Fruit fly (Drosophila melanogaster) whole organism, prepupa: ENCODE data around the gene Cypl.

Source experiments
- Blimp-1 ChIP-seq: fragments of 200-800 bp; sonication (Bioruptor generic); optimal IDR thresholded peaks from 3 replicates; lab custom pipeline; 2017; ENCODE audit warnings: missing biosample characterization, missing genetic modification characterization, mild to moderate bottlenecking, moderate library complexity, missing genetic modification reagents
- CG10631 ChIP-seq: fragments of 200-800 bp; sonication (Bioruptor generic); optimal IDR thresholded peaks from 2 replicates; lab custom pipeline; 2016; ENCODE audit warnings: missing biosample characterization, missing genetic modification characterization
- CG10669 ChIP-seq: fragments of 200-800 bp; sonication (Bioruptor generic); optimal IDR thresholded peaks from 3 replicates; lab custom pipeline; 2018; ENCODE audit warnings: missing biosample characterization, mild to moderate bottlenecking, missing genetic modification characterization, moderate library complexity
- CG11294 ChIP-seq: fragments of 200-800 bp; sonication (Bioruptor generic); IDR thresholded peaks from 2 replicates; pipeline ENCODE4 v1.3.6; 2022; ENCODE audit warnings: missing biosample characterization, missing genetic modification characterization
- CG11762 ChIP-seq: fragments of 200-800 bp; sonication (Bioruptor generic); optimal IDR thresholded peaks from 3 replicates; lab custom pipeline; 2016; ENCODE audit warnings: missing biosample characterization, missing genetic modification characterization; ENCODE audit not compliant: insufficient read depth
- CG15336 ChIP-seq: fragments of 200-800 bp; sonication (Bioruptor generic); IDR thresholded peaks from 2 replicates; pipeline ENCODE4 v1.3.6; 2022; ENCODE audit warnings: missing biosample characterization, missing genetic modification characterization
- CG1621 ChIP-seq: fragments of 200-800 bp; sonication (Bioruptor generic); optimal IDR thresholded peaks from 3 replicates; lab custom pipeline; 2018; ENCODE audit warnings: missing biosample characterization, mild to moderate bottlenecking, missing genetic modification characterization
- CG16779 ChIP-seq: fragments of 200-800 bp; sonication (Bioruptor generic); optimal IDR thresholded peaks from 3 replicates; lab custom pipeline; 2017; ENCODE audit warnings: missing biosample characterization, mild to moderate bottlenecking, missing genetic modification characterization
- CG3032 ChIP-seq: fragments of 200-800 bp; optimal IDR thresholded peaks from 2 replicates; lab custom pipeline; 2019; ENCODE audit warnings: missing biosample characterization, mild to moderate bottlenecking, missing genetic modification characterization, moderate library complexity
- CG34406 ChIP-seq: fragments of 200-800 bp; sonication (Bioruptor generic); optimal IDR thresholded peaks from 3 replicates; lab custom pipeline; 2016; ENCODE audit warnings: missing biosample characterization, missing genetic modification characterization
- CG3919 ChIP-seq: fragments of 200-800 bp; sonication (Bioruptor generic); optimal IDR thresholded peaks from 3 replicates; lab custom pipeline; 2016; ENCODE audit warnings: missing biosample characterization, missing genetic modification characterization
- CG4318 ChIP-seq: fragments of 200-800 bp; sonication (Bioruptor generic); optimal IDR thresholded peaks from 3 replicates; lab custom pipeline; 2017; ENCODE audit warnings: missing biosample characterization, mild to moderate bottlenecking, missing genetic modification characterization
- CG6163 ChIP-seq: fragments of 200-800 bp; sonication (Bioruptor generic); IDR thresholded peaks from 3 replicates; pipeline ENCODE4 v1.3.6; 2022; ENCODE audit warnings: missing biosample characterization, missing genetic modification characterization
- CG6276 ChIP-seq: fragments of 200-800 bp; sonication (Bioruptor generic); optimal IDR thresholded peaks from 2 replicates; lab custom pipeline; 2017; ENCODE audit warnings: missing biosample characterization, mild to moderate bottlenecking, missing genetic modification characterization
- CG6854 ChIP-seq: fragments of 200-800 bp; sonication (Bioruptor generic); optimal IDR thresholded peaks from 2 replicates; lab custom pipeline; 2017; ENCODE audit warnings: missing biosample characterization, mild to moderate bottlenecking, missing genetic modification characterization
- CG7368 ChIP-seq: fragments of 200-800 bp; sonication (Bioruptor generic); optimal IDR thresholded peaks from 3 replicates; lab custom pipeline; 2016; ENCODE audit warnings: missing biosample characterization, missing genetic modification characterization
- CG8119 ChIP-seq: fragments of 200-800 bp; sonication (Bioruptor generic); IDR thresholded peaks from 3 replicates; pipeline ENCODE4 v1.3.6; 2022; ENCODE audit warnings: missing biosample characterization, missing genetic modification characterization
- CG8319 ChIP-seq: fragments of 200-800 bp; sonication (Bioruptor generic); optimal IDR thresholded peaks from 3 replicates; lab custom pipeline; 2016; ENCODE audit warnings: missing biosample characterization, missing genetic modification characterization
- CG8632 ChIP-seq: fragments of 200-800 bp; sonication (Bioruptor generic); optimal IDR thresholded peaks from 3 replicates; lab custom pipeline; 2016; ENCODE audit warnings: missing biosample characterization, missing genetic modification characterization
- CG9139 ChIP-seq: fragments of 200-800 bp; sonication (Bioruptor generic); optimal IDR thresholded peaks from 3 replicates; lab custom pipeline; 2017; ENCODE audit warnings: missing biosample characterization, mild to moderate bottlenecking, missing genetic modification characterization
- Eip75B ChIP-seq: fragments of 200-800 bp; sonication (Bioruptor generic); optimal IDR thresholded peaks from 3 replicates; lab custom pipeline; 2016; ENCODE audit warnings: missing biosample characterization, missing genetic modification characterization
- Eip78C ChIP-seq: fragments of 200-800 bp; sonication (Bioruptor generic); peaks from one replicate; lab custom pipeline; 2016; ENCODE audit warnings: missing biosample characterization, missing genetic modification characterization
- Eip93F ChIP-seq: fragments of 200-800 bp; sonication (Bioruptor generic); optimal IDR thresholded peaks from 2 replicates; lab custom pipeline; 2016; ENCODE audit warnings: missing biosample characterization, mild to moderate bottlenecking, missing genetic modification characterization
- Ets21C ChIP-seq: fragments of 200-800 bp; sonication (Bioruptor generic); optimal IDR thresholded peaks from 3 replicates; lab custom pipeline; 2016; ENCODE audit warnings: missing biosample characterization, missing genetic modification characterization
- Ets96B ChIP-seq: fragments of 200-800 bp; optimal IDR thresholded peaks from 2 replicates; lab custom pipeline; 2019; ENCODE audit warnings: missing biosample characterization, mild to moderate bottlenecking, missing genetic modification characterization, moderate library complexity
- Gug ChIP-seq: fragments of 200-800 bp; sonication (Bioruptor generic); IDR thresholded peaks from 2 replicates; pipeline ENCODE4 v1.3.6; 2022; ENCODE audit warnings: missing biosample characterization, missing genetic modification characterization
- Hr38 ChIP-seq: sonication (Bioruptor generic); optimal IDR thresholded peaks from 2 replicates; lab custom pipeline; 2016; ENCODE audit warnings: missing biosample characterization, missing genetic modification characterization
- Hr4 ChIP-seq: fragments of 200-800 bp; sonication (Bioruptor generic); optimal IDR thresholded peaks from 3 replicates; lab custom pipeline; 2016; ENCODE audit warnings: missing biosample characterization, missing genetic modification characterization
- Lpt ChIP-seq: fragments of 200-800 bp; sonication (Bioruptor generic); optimal IDR thresholded peaks from 3 replicates; lab custom pipeline; 2016; ENCODE audit warnings: missing biosample characterization, missing genetic modification characterization
- Met ChIP-seq: fragments of 200-800 bp; sonication (Bioruptor generic); optimal IDR thresholded peaks from 3 replicates; lab custom pipeline; 2016; ENCODE audit warnings: missing biosample characterization, missing genetic modification characterization
- Smox ChIP-seq: fragments of 200-800 bp; sonication (Bioruptor generic); optimal IDR thresholded peaks from 3 replicates; lab custom pipeline; 2016; ENCODE audit warnings: missing biosample characterization, missing genetic modification characterization
- Sox102F ChIP-seq: fragments of 200-800 bp; sonication (Bioruptor generic); optimal IDR thresholded peaks from 2 replicates; lab custom pipeline; 2016; ENCODE audit warnings: missing biosample characterization, mild to moderate bottlenecking, missing genetic modification characterization
- Sox14 ChIP-seq: fragments of 200-800 bp; sonication (Bioruptor generic); optimal IDR thresholded peaks from 3 replicates; lab custom pipeline; 2016; ENCODE audit warnings: missing biosample characterization, missing genetic modification characterization
- achi ChIP-seq: fragments of 200-800 bp; sonication (Bioruptor generic); optimal IDR thresholded peaks from 3 replicates; lab custom pipeline; 2016; ENCODE audit warnings: missing biosample characterization, missing genetic modification characterization
- acj6 ChIP-seq: fragments of 200-800 bp; sonication (Bioruptor generic); optimal IDR thresholded peaks from 3 replicates; lab custom pipeline; 2016; ENCODE audit warnings: missing biosample characterization, missing genetic modification characterization
- cyc ChIP-seq: fragments of 200-800 bp; sonication (Bioruptor generic); optimal IDR thresholded peaks from 3 replicates; lab custom pipeline; 2016; ENCODE audit warnings: missing biosample characterization, missing genetic modification characterization
- dac ChIP-seq: fragments of 200-800 bp; sonication (Bioruptor generic); optimal IDR thresholded peaks from 2 replicates; lab custom pipeline; 2017; ENCODE audit warnings: missing biosample characterization, mild to moderate bottlenecking, missing genetic modification characterization
- dsx ChIP-seq: fragments of 200-800 bp; optimal IDR thresholded peaks from 3 replicates; lab custom pipeline; 2019; ENCODE audit warnings: missing biosample characterization, mild to moderate bottlenecking, missing genetic modification characterization, moderate library complexity; ENCODE audit not compliant: poor library complexity, severe bottlenecking
- eg ChIP-seq: fragments of 200-800 bp; sonication (Bioruptor generic); IDR thresholded peaks from 3 replicates; pipeline ENCODE4 v1.3.6; 2022; ENCODE audit warnings: missing biosample characterization, missing genetic modification characterization
- esn ChIP-seq: fragments of 200-800 bp; sonication (Bioruptor generic); optimal IDR thresholded peaks from 2 replicates; lab custom pipeline; 2016; ENCODE audit warnings: missing biosample characterization, mild to moderate bottlenecking, missing genetic modification characterization, moderate library complexity
- fd59A ChIP-seq: fragments of 200-800 bp; sonication (Bioruptor generic); optimal IDR thresholded peaks from 2 replicates; lab custom pipeline; 2017; ENCODE audit warnings: missing biosample characterization, mild to moderate bottlenecking, missing genetic modification characterization, missing genetic modification reagents
- fd85E ChIP-seq: fragments of 200-800 bp; sonication (Bioruptor generic); optimal IDR thresholded peaks from 3 replicates; lab custom pipeline; 2016; ENCODE audit warnings: missing biosample characterization, missing genetic modification characterization
- fkh ChIP-seq: fragments of 200-800 bp; sonication (Bioruptor generic); optimal IDR thresholded peaks from 3 replicates; lab custom pipeline; 2017; ENCODE audit warnings: missing biosample characterization, mild to moderate bottlenecking, missing genetic modification characterization, moderate library complexity
- net ChIP-seq: fragments of 200-800 bp; sonication (Bioruptor generic); optimal IDR thresholded peaks from 3 replicates; lab custom pipeline; 2016; ENCODE audit warnings: missing biosample characterization, missing genetic modification characterization
- pdm3 ChIP-seq: fragments of 200-800 bp; sonication (Bioruptor generic); optimal IDR thresholded peaks from 3 replicates; lab custom pipeline; 2016; ENCODE audit warnings: missing biosample characterization, missing genetic modification characterization
- ss ChIP-seq, 2 experiments: fragments of 200-800 bp; sonication (Bioruptor generic); optimal IDR thresholded peaks; 2 replicates in 1 of 2; 3 replicates in 1 of 2; lab custom pipeline; 2017 to 2018; ENCODE audit warnings: mild to moderate bottlenecking in 2 of 2, missing biosample characterization in 2 of 2, missing genetic modification characterization in 2 of 2, moderate library complexity in 1 of 2
- svp ChIP-seq: fragments of 200-800 bp; sonication (Bioruptor generic); peaks from one replicate; lab custom pipeline; 2016; ENCODE audit warnings: missing biosample characterization, missing genetic modification characterization
- topi ChIP-seq: fragments of 200-800 bp; sonication (Bioruptor generic); optimal IDR thresholded peaks from 3 replicates; lab custom pipeline; 2016; ENCODE audit warnings: missing biosample characterization, missing genetic modification characterization
- vri ChIP-seq: fragments of 200-800 bp; sonication (Bioruptor generic); optimal IDR thresholded peaks from 3 replicates; lab custom pipeline; 2016; ENCODE audit warnings: missing biosample characterization, mild to moderate bottlenecking, missing genetic modification characterization

Gene Cypl

dm6 chr3L:554577-554976, 11.8 kb upstream of the Cypl start (continued):
- TF ChIP-seq Blimp-1 = no peak
- peak; percentile 57; the same call in 1 of the 2 replicates for TF ChIP-seq CG11294
- peak; percentile 18 for TF ChIP-seq CG16779
- peak; percentile 54 for TF ChIP-seq svp (GFP tag; lab: Kevin White, UChicago)
- peak; percentile 42 for TF ChIP-seq Lpt (GFP tag; lab: Kevin White, UChicago)
- peak; percentile 57 for TF ChIP-seq acj6
- peak; percentile 62 for TF ChIP-seq pdm3
- TF ChIP-seq CG8632 (GFP tag; lab: Kevin White, UChicago) = peak; percentile 16
- TF ChIP-seq CG6276 = peak; percentile 30
- TF ChIP-seq CG11762 = peak; percentile 54
- TF ChIP-seq Hr4 (GFP tag; lab: Kevin White, UChicago) = peak; percentile 75
- TF ChIP-seq CG3919 (GFP tag; lab: Kevin White, UChicago) = peak; percentile 64
- TF ChIP-seq CG15336 (GFP tag; lab: Robert Waterston, UW) = peak; percentile 71
- peak; percentile 83 for TF ChIP-seq eg (GFP tag; lab: Robert Waterston, UW)
- TF ChIP-seq vri = peak; percentile 13
- TF ChIP-seq Sox102F (GFP tag; lab: Kevin White, UChicago) = peak; percentile 35
- TF ChIP-seq cyc (GFP tag; lab: Kevin White, UChicago) = peak; percentile 31
- peak; percentile 65 for TF ChIP-seq Eip75B (GFP tag; lab: Kevin White, UChicago)
- TF ChIP-seq ss (GFP tag; optimal IDR thresholded peaks at IDR 0.05; lab: Kevin White, UChicago) = no peak
- peak; percentile 32 for TF ChIP-seq CG10669 (GFP tag; lab: Kevin White, UChicago)
- TF ChIP-seq CG6163 (GFP tag; lab: Robert Waterston, UW) = peak; percentile 79
- TF ChIP-seq achi (GFP tag; lab: Kevin White, UChicago) = peak; percentile 65
- TF ChIP-seq CG7368 (GFP tag; lab: Kevin White, UChicago) = peak; percentile 2
- peak; percentile 76 for TF ChIP-seq Gug (GFP tag; lab: Robert Waterston, UW)
- peak; percentile 55 for TF ChIP-seq CG4318 (GFP tag; lab: Kevin White, UChicago)
- no peak for TF ChIP-seq Eip93F (GFP tag; lab: Kevin White, UChicago)
- TF ChIP-seq dac (GFP tag; lab: Kevin White, UChicago) = peak; percentile 35
- peak; percentile 39 for TF ChIP-seq CG3032 (tag; lab: Kevin White, UChicago)
- peak; percentile 67 for TF ChIP-seq CG10631 (GFP tag; lab: Kevin White, UChicago)
- peak; percentile 55 for TF ChIP-seq Sox14
- TF ChIP-seq net (GFP tag; lab: Kevin White, UChicago) = peak; percentile 11
- TF ChIP-seq esn = peak; percentile 61
- peak; percentile 35 for TF ChIP-seq Smox (GFP tag; lab: Kevin White, UChicago)
- no peak for TF ChIP-seq fd85E
- no peak for TF ChIP-seq CG9139

dm6 chr3L:552950-553349, 10.2 kb upstream of the Cypl start:
- TF ChIP-seq fd59A (GFP tag; lab: Kevin White, UChicago) = peak; percentile 94
- TF ChIP-seq CG8119 = peak; percentile 78; the same call in 2 of the 3 replicates
- peak; percentile 89 for TF ChIP-seq CG10631 (GFP tag; lab: Kevin White, UChicago)
- peak; percentile 95 for TF ChIP-seq dsx
- peak; percentile 79 for TF ChIP-seq Eip93F (GFP tag; lab: Kevin White, UChicago)
- TF ChIP-seq CG3919 (GFP tag; lab: Kevin White, UChicago) = peak; percentile 95
- peak; percentile 90 for TF ChIP-seq net (GFP tag; lab: Kevin White, UChicago)
- no peak for TF ChIP-seq fkh (GFP tag; lab: Kevin White, UChicago)
- peak; percentile 46 for TF ChIP-seq CG4318 (GFP tag; lab: Kevin White, UChicago)
- peak; percentile 92 for TF ChIP-seq CG3032 (tag; lab: Kevin White, UChicago)
- TF ChIP-seq Sox14 = peak; percentile 91
- peak; percentile 87 for TF ChIP-seq Ets21C (GFP tag; lab: Kevin White, UChicago)
- TF ChIP-seq dac (GFP tag; lab: Kevin White, UChicago) = peak; percentile 50
- TF ChIP-seq esn = peak; percentile 93
- TF ChIP-seq Lpt (GFP tag; lab: Kevin White, UChicago) = peak; percentile 49
- TF ChIP-seq Eip78C (GFP tag; lab: Kevin White, UChicago) = peak; percentile 99
- TF ChIP-seq cyc (GFP tag; lab: Kevin White, UChicago) = peak; percentile 91
- TF ChIP-seq CG9139 = peak; percentile 96
- TF ChIP-seq CG1621 (tag; lab: Kevin White, UChicago) = peak; percentile 96
- peak; percentile 90 for TF ChIP-seq CG34406 (GFP tag; lab: Kevin White, UChicago)
- TF ChIP-seq CG11294 = peak; percentile 72
- TF ChIP-seq Met (GFP tag; lab: Kevin White, UChicago) = peak; percentile 89
- TF ChIP-seq Ets96B (tag; lab: Kevin White, UChicago) = peak; percentile 93
- peak; percentile 89 for TF ChIP-seq achi (GFP tag; lab: Kevin White, UChicago)
- peak; percentile 92 for TF ChIP-seq topi
- TF ChIP-seq CG6854 (GFP tag; lab: Kevin White, UChicago) = peak; percentile 85
- peak; percentile 93 for TF ChIP-seq CG8632 (GFP tag; lab: Kevin White, UChicago)
- TF ChIP-seq Hr38 (GFP tag; lab: Kevin White, UChicago) = no peak
- peak; percentile 89 for TF ChIP-seq CG8319 (GFP tag; lab: Kevin White, UChicago)
